Worm (Caenorhabditis elegans) whole organism, L1 larva: ENCODE data around the gene epic-2.

Source experiments
- fkh-10 ChIP-seq: sonication (generic microtip); optimal IDR thresholded peaks from 2 replicates; lab custom pipeline; 2017; ENCODE audit warnings: missing biosample characterization, missing genetic modification reagents, missing genetic modification characterization
- lin-15B ChIP-seq: fragments of 150-350 bp; sonication (generic microtip); optimal IDR thresholded peaks from 3 replicates; lab custom pipeline; 2014; ENCODE audit warnings: missing biosample characterization, missing genetic modification characterization
- snpc-4 ChIP-seq: fragments of 150-350 bp; optimal IDR thresholded peaks from 2 replicates; lab custom pipeline; 2014; ENCODE audit warnings: missing biosample characterization, missing genetic modification characterization
- swsn-7 ChIP-seq: sonication (generic microtip); optimal IDR thresholded peaks from 2 replicates; lab custom pipeline; 2016; ENCODE audit warnings: missing genetic modification characterization, missing compliant biosample characterization
- xbp-1 ChIP-seq: sonication (generic microtip); optimal IDR thresholded peaks from 2 replicates; lab custom pipeline; 2016; ENCODE audit warnings: missing genetic modification characterization, missing compliant biosample characterization

ce11 chrIV:1706996-1707395 lies 13.6 kb upstream of the epic-2 start, which contains the start of gene K08D12.4:
- TF ChIP-seq snpc-4 (tag; lab: Kevin White, UChicago) (no peak), xbp-1 (tag; lab: Kevin White, UChicago) (no peak), lin-15B (no peak), fkh-10 (no peak), swsn-7 (tag; lab: Kevin White, UChicago) (no peak)
